Worm (Caenorhabditis elegans) whole organism, young adult: Measurements from ENCODE around the gene pas-1.
A peak's percentile ranks its signal among the peaks of the same experiment; 100 is the strongest.

Experiments used
- B0019.2 ChIP-seq: fragments of 200-800 bp; sonication (Bioruptor generic); conservative IDR thresholded peaks from 2 replicates; pipeline ENCODE4 v1.3.6; 2022; ENCODE audit warnings: missing genetic modification reagents, missing genetic modification characterization, missing compliant biosample characterization
- C06A6.2 ChIP-seq: fragments of 200-800 bp; sonication (Bioruptor generic); conservative IDR thresholded peaks from 2 replicates; pipeline ENCODE4 v1.3.6; 2022; ENCODE audit warnings: missing genetic modification characterization, missing compliant biosample characterization
- F33H1.4 ChIP-seq: fragments of 200-800 bp; sonication (Bioruptor generic); IDR thresholded peaks from 2 replicates; pipeline ENCODE4 v1.3.6; 2022; ENCODE audit warnings: missing genetic modification reagents, missing genetic modification characterization, missing compliant biosample characterization
- F37B4.10 ChIP-seq: fragments of 200-800 bp; sonication (Bioruptor generic); IDR thresholded peaks from 2 replicates; pipeline ENCODE4 v1.3.6; 2022; ENCODE audit warnings: missing genetic modification characterization, missing compliant biosample characterization
- F52B5.7 ChIP-seq: sonication (generic microtip); optimal IDR thresholded peaks from 2 replicates; lab custom pipeline; 2016; ENCODE audit warnings: mild to moderate bottlenecking, missing genetic modification characterization, missing compliant biosample characterization
- F57C9.4 ChIP-seq: sonication (generic microtip); optimal IDR thresholded peaks from 2 replicates; lab custom pipeline; 2017; ENCODE audit warnings: mild to moderate bottlenecking, missing genetic modification characterization, missing compliant biosample characterization
- Y56A3A.18 ChIP-seq: fragments of 200-800 bp; sonication (Bioruptor generic); IDR thresholded peaks from 2 replicates; pipeline ENCODE4 v1.3.6; 2022; ENCODE audit warnings: missing genetic modification reagents, missing genetic modification characterization, missing compliant biosample characterization
- Y95B8A.8 ChIP-seq: fragments of 200-800 bp; sonication (Bioruptor generic); IDR thresholded peaks from 2 replicates; pipeline ENCODE4 v1.3.6; 2022; ENCODE audit warnings: missing genetic modification reagents, missing genetic modification characterization, missing compliant biosample characterization
- ama-1 ChIP-seq, 3 experiments: fragments of 150-350 bp in 1 of 3; sonication (generic microtip) in 2 of 3; optimal IDR thresholded peaks; 2 replicates each; lab custom pipeline; 2014 to 2018; ENCODE audit warnings: missing biosample characterization in 2 of 3, missing genetic modification characterization in 2 of 3, missing genetic modification reagents in 2 of 3
- attf-3 ChIP-seq: fragments of 200-800 bp; sonication (Bioruptor generic); conservative IDR thresholded peaks from 2 replicates; pipeline ENCODE4 v1.3.6; 2022; ENCODE audit warnings: missing genetic modification reagents, missing genetic modification characterization, missing compliant biosample characterization
- bed-1 ChIP-seq: fragments of 200-800 bp; sonication (Bioruptor generic); IDR thresholded peaks from 2 replicates; pipeline ENCODE4 v1.3.6; 2022; ENCODE audit warnings: missing genetic modification reagents, missing genetic modification characterization, missing compliant biosample characterization
- bed-2 ChIP-seq: fragments of 200-800 bp; sonication (Bioruptor generic); IDR thresholded peaks from 2 replicates; pipeline ENCODE4 v1.3.6; 2022; ENCODE audit warnings: missing genetic modification reagents, missing genetic modification characterization, missing compliant biosample characterization
- cebp-1 ChIP-seq, 2 experiments: fragments of 200-800 bp in 1 of 2; sonication (Bioruptor generic) in 1 of 2; sonication (generic microtip) in 1 of 2; IDR thresholded peaks in 1 of 2; optimal IDR thresholded peaks in 1 of 2; 2 replicates each; pipeline versions ENCODE4 v1.3.6 to Lab custom; 2017 to 2022; ENCODE audit warnings: missing compliant biosample characterization in 2 of 2, missing genetic modification characterization in 2 of 2, mild to moderate bottlenecking in 1 of 2, missing genetic modification reagents in 1 of 2, moderate library complexity in 1 of 2
- ceh-100 ChIP-seq: fragments of 200-800 bp; sonication (Bioruptor generic); IDR thresholded peaks from 2 replicates; pipeline ENCODE4 v1.3.6; 2022; ENCODE audit warnings: missing genetic modification reagents, missing genetic modification characterization, missing compliant biosample characterization
- ceh-27 ChIP-seq: fragments of 200-800 bp; sonication (Bioruptor generic); optimal IDR thresholded peaks from 2 replicates; lab custom pipeline; 2018; ENCODE audit warnings: mild to moderate bottlenecking, missing genetic modification characterization, moderate library complexity, missing compliant biosample characterization
- chd-7 ChIP-seq: sonication (generic microtip); optimal IDR thresholded peaks from 2 replicates; lab custom pipeline; 2016; ENCODE audit warnings: mild to moderate bottlenecking, missing genetic modification characterization, moderate library complexity, missing compliant biosample characterization
- hmg-1.2 ChIP-seq: fragments of 200-800 bp; sonication (Bioruptor generic); IDR thresholded peaks from 2 replicates; pipeline ENCODE4 v1.3.6; 2022; ENCODE audit warnings: missing genetic modification reagents, missing genetic modification characterization, missing compliant biosample characterization
- hrde-1 ChIP-seq: sonication (generic microtip); optimal IDR thresholded peaks from 2 replicates; lab custom pipeline; 2016; ENCODE audit warnings: missing genetic modification characterization, mild to moderate bottlenecking, missing compliant biosample characterization, moderate library complexity, missing genotype, missing genetic modification reagents, borderline replicate concordance
- hsf-1 ChIP-seq: fragments of 200-800 bp; sonication (Bioruptor generic); IDR thresholded peaks from 2 replicates; pipeline ENCODE4 v1.3.6; 2022; ENCODE audit warnings: missing genetic modification reagents, missing genetic modification characterization, missing compliant biosample characterization
- lag-1 ChIP-seq: fragments of 200-800 bp; sonication (Bioruptor generic); IDR thresholded peaks from 2 replicates; pipeline ENCODE4 v1.3.6; 2022; ENCODE audit warnings: missing genetic modification reagents, missing genetic modification characterization, missing compliant biosample characterization
- lin-54 ChIP-seq: fragments of 200-800 bp; sonication (Bioruptor generic); optimal IDR thresholded peaks from 2 replicates; lab custom pipeline; 2018; ENCODE audit warnings: mild to moderate bottlenecking, missing genetic modification characterization, missing compliant biosample characterization
- madf-3 ChIP-seq: fragments of 200-800 bp; sonication (Bioruptor generic); IDR thresholded peaks from 2 replicates; pipeline ENCODE4 v1.3.6; 2022; ENCODE audit warnings: missing genetic modification reagents, missing genetic modification characterization, missing compliant biosample characterization
- madf-6 ChIP-seq: fragments of 200-800 bp; sonication (Bioruptor generic); IDR thresholded peaks from 2 replicates; pipeline ENCODE4 v1.3.6; 2022; ENCODE audit warnings: missing genetic modification reagents, missing genetic modification characterization, missing compliant biosample characterization
- mes-4 ChIP-seq: sonication (generic microtip); optimal IDR thresholded peaks from 2 replicates; lab custom pipeline; 2016; ENCODE audit warnings: missing genotype, missing genetic modification characterization, missing compliant biosample characterization
- mxl-1 ChIP-seq: sonication (generic microtip); optimal IDR thresholded peaks from 2 replicates; lab custom pipeline; 2016; ENCODE audit warnings: missing genetic modification characterization, missing compliant biosample characterization
- nhr-179 ChIP-seq: sonication (generic microtip); optimal IDR thresholded peaks from 2 replicates; lab custom pipeline; 2016; ENCODE audit warnings: mild to moderate bottlenecking, missing genetic modification characterization, missing compliant biosample characterization
- pbrm-1 ChIP-seq: fragments of 200-800 bp; sonication (Bioruptor generic); IDR thresholded peaks from 2 replicates; pipeline ENCODE4 v1.3.6; 2022; ENCODE audit warnings: missing genetic modification reagents, missing genetic modification characterization, missing compliant biosample characterization
- rec-8 ChIP-seq, 2 experiments: sonication (generic microtip); optimal IDR thresholded peaks; 2 replicates each; lab custom pipeline; 2016; ENCODE audit warnings: mild to moderate bottlenecking in 2 of 2, missing genetic modification characterization in 2 of 2, missing genetic modification reagents in 2 of 2, missing genotype in 2 of 2, missing biosample characterization in 1 of 2, missing compliant biosample characterization in 1 of 2, moderate library complexity in 1 of 2
- repo-1 ChIP-seq: sonication (generic microtip); optimal IDR thresholded peaks from 2 replicates; lab custom pipeline; 2017; ENCODE audit warnings: mild to moderate bottlenecking, missing genetic modification characterization, missing compliant biosample characterization
- snpc-1.1 ChIP-seq: sonication (generic microtip); optimal IDR thresholded peaks from 2 replicates; lab custom pipeline; 2017; ENCODE audit warnings: missing genetic modification characterization, mild to moderate bottlenecking, missing compliant biosample characterization, antibody characterized with exemption, moderate library complexity, missing genotype, missing genetic modification reagents; ENCODE audit not compliant: insufficient read depth
- snpc-3.4 ChIP-seq: sonication (generic microtip); optimal IDR thresholded peaks from 2 replicates; lab custom pipeline; 2017; ENCODE audit warnings: missing genetic modification characterization, mild to moderate bottlenecking, missing compliant biosample characterization, antibody characterized with exemption, moderate library complexity, missing genotype, missing genetic modification reagents
- zim-3 ChIP-seq: sonication (generic microtip); optimal IDR thresholded peaks from 2 replicates; lab custom pipeline; 2017; ENCODE audit warnings: mild to moderate bottlenecking, missing genetic modification characterization, moderate library complexity, missing compliant biosample characterization
- ztf-18 ChIP-seq: sonication (generic microtip); optimal IDR thresholded peaks from 2 replicates; lab custom pipeline; 2016; ENCODE audit warnings: missing genotype, mild to moderate bottlenecking, missing genetic modification characterization, missing compliant biosample characterization
- ztf-25 ChIP-seq: fragments of 200-800 bp; sonication (Bioruptor generic); IDR thresholded peaks from 2 replicates; pipeline ENCODE4 v1.3.6; 2022; ENCODE audit warnings: missing genetic modification reagents, missing genetic modification characterization, missing compliant biosample characterization

Gene pas-1

ce11 chrV:14423268-14423667 lies 850 bp upstream of the pas-1 start, which contains the start of gene rpoa-12 (continued):
- TF ChIP-seq ztf-25 (GFP tag; lab: Robert Waterston, UW) (0 out of 2 replicates have a peak, but pooled peaks have one; percentile 23), attf-3 (GFP tag; lab: Robert Waterston, UW) (no peak), chd-7 (tag; lab: Kevin White, UChicago) (no peak), ztf-18 (tag; lab: Kevin White, UChicago) (peak; percentile 5), hsf-1 (0 out of 2 replicates have a peak, but pooled peaks have one; percentile 38), mxl-1 (tag; lab: Kevin White, UChicago) (no peak), madf-3 (GFP tag; lab: Robert Waterston, UW) (no peak)
- TF ChIP-seq, all 124 proteins: peak for 12

- TF ChIP-seq F37B4.10 (GFP tag; lab: Robert Waterston, UW) = no peak
- TF ChIP-seq pbrm-1 = no peak
- TF ChIP-seq lag-1 (GFP tag; lab: Robert Waterston, UW) = no peak
- TF ChIP-seq attf-3 (GFP tag; lab: Robert Waterston, UW) = no peak
- no peak for TF ChIP-seq madf-3 (GFP tag; lab: Robert Waterston, UW)
- no peak for TF ChIP-seq zim-3
- TF ChIP-seq bed-2 (GFP tag; lab: Robert Waterston, UW) = no peak
- no peak for TF ChIP-seq F52B5.7
- no peak for TF ChIP-seq nhr-179
- TF ChIP-seq F33H1.4 (GFP tag; lab: Robert Waterston, UW) = no peak
- TF ChIP-seq hsf-1 = peak; percentile 1; the same call in 1 of the 2 replicates
- peak; percentile 4 for TF ChIP-seq snpc-1.1 (tag; lab: Kevin White, UChicago)
- 0 out of 2 replicates have a peak, but pooled peaks have one; percentile 48 for TF ChIP-seq ceh-100 (GFP tag; lab: Robert Waterston, UW)
- no peak for TF ChIP-seq bed-1 (GFP tag; lab: Robert Waterston, UW)
- TF ChIP-seq F57C9.4 = no peak
- TF ChIP-seq B0019.2 (GFP tag; lab: Robert Waterston, UW) = no peak
- TF ChIP-seq ztf-25 (GFP tag; lab: Robert Waterston, UW) = no peak
- peak; percentile 57; the same call in 1 of the 2 replicates for TF ChIP-seq cebp-1 (GFP tag; IDR thresholded peaks at IDR 0.05; lab: Robert Waterston, UW)
- TF ChIP-seq cebp-1 (tag; optimal IDR thresholded peaks at IDR 0.05; lab: Kevin White, UChicago) = peak; percentile 73
- TF ChIP-seq hmg-1.2 = 0 out of 2 replicates have a peak, but pooled peaks have one; percentile 17
- TF ChIP-seq madf-6 = peak; percentile 55
- no peak for TF ChIP-seq C06A6.2 (GFP tag; lab: Robert Waterston, UW)
These were observed 1.1 kb downstream of the pas-1 start, which contains the start of gene dhs-22 for ce11 chrV:14421325-14421724. Gene dhs-22 (minus strand): TSS chrV:14421440.

DNA sequence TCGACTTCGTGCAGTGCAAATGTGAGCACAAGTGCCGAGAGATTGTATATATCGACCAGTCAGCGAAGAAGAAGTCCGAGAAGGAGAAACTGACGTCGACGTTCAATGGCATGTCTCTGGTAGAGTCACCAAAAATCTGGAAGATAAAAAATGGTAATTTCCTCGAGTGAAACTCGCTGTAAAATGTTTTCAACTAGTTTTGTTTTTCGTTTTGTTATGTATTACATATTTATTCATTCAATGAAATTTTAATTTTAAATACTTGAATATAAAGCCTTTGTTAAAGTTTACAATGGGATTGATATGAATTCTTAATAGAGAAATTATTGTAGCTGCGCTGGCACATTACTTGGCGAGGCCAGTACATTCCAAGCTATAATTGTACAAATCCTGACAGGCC lies 2.6 kb downstream of the pas-1 start:
- no peak for TF ChIP-seq ama-1 (optimal IDR thresholded peaks at IDR 0.05; lab: Kevin White, UChicago)
- TF ChIP-seq ama-1 (GFP tag; optimal IDR thresholded peaks at IDR 0.05; lab: Kevin White, UChicago) = peak in 1 of 2 experiments; percentile 58
- TF ChIP-seq snpc-3.4 (tag; lab: Kevin White, UChicago) = peak; percentile 8
- TF ChIP-seq rec-8 (tag; optimal IDR thresholded peaks at IDR 0.05; lab: Kevin White, UChicago) = peak in 1 of 2 experiments; percentile 32
- peak; percentile 4 for TF ChIP-seq lin-54 (GFP tag; lab: Kevin White, UChicago)
- TF ChIP-seq hrde-1 (tag; lab: Kevin White, UChicago) = peak; percentile 77
- TF ChIP-seq ceh-27 (GFP tag; lab: Kevin White, UChicago) = no peak
- TF ChIP-seq hmg-1.2 = no peak
- no peak for TF ChIP-seq C06A6.2 (GFP tag; lab: Robert Waterston, UW)
- TF ChIP-seq F52B5.7 = no peak
- peak; percentile 21 for TF ChIP-seq repo-1 (tag; lab: Kevin White, UChicago)
- peak; percentile 51; the same call in 1 of the 2 replicates for TF ChIP-seq pbrm-1
- TF ChIP-seq Y95B8A.8 (GFP tag; lab: Robert Waterston, UW) = peak; percentile 83; the same call in 1 of the 2 replicates
- no peak for TF ChIP-seq cebp-1 (GFP tag; IDR thresholded peaks at IDR 0.05; lab: Robert Waterston, UW)
- peak; percentile 8 for TF ChIP-seq cebp-1 (tag; optimal IDR thresholded peaks at IDR 0.05; lab: Kevin White, UChicago)
- no peak for TF ChIP-seq Y56A3A.18 (GFP tag; lab: Robert Waterston, UW)
- TF ChIP-seq mes-4 = no peak
